Fruit fly (Drosophila melanogaster) whole organism, embryonic: ENCODE measurements around the gene CG46310.

Source experiments
- Aef1 ChIP-seq: fragments of 200-800 bp; sonication (Bioruptor generic); IDR thresholded peaks from 3 replicates; pipeline ENCODE4 v1.3.6; 2022; ENCODE audit warnings: missing biosample characterization, missing genetic modification characterization
- Atf3 ChIP-seq: fragments of 200-800 bp; sonication (Bioruptor generic); optimal IDR thresholded peaks from 3 replicates; lab custom pipeline; 2016; ENCODE audit warnings: missing biosample characterization, missing genetic modification characterization
- B-H1 ChIP-seq: fragments of 200-800 bp; sonication (Bioruptor generic); IDR thresholded peaks from 3 replicates; pipeline ENCODE4 v1.3.6; 2022; ENCODE audit warnings: missing biosample characterization, missing genetic modification characterization
- CG10431 ChIP-seq: fragments of 200-800 bp; sonication (Bioruptor generic); optimal IDR thresholded peaks from 3 replicates; lab custom pipeline; 2018; ENCODE audit warnings: missing biosample characterization, mild to moderate bottlenecking, missing genetic modification characterization
- CG11456 ChIP-seq: fragments of 200-800 bp; sonication (Bioruptor generic); IDR thresholded peaks from 3 replicates; pipeline ENCODE4 v1.3.6; 2022; ENCODE audit warnings: missing biosample characterization, missing genetic modification characterization
- CG11695 ChIP-seq: fragments of 200-800 bp; sonication (Bioruptor generic); IDR thresholded peaks from 3 replicates; pipeline ENCODE4 v1.3.6; 2022; ENCODE audit warnings: missing biosample characterization, missing genetic modification characterization
- CG12104 ChIP-seq: fragments of 200-800 bp; sonication (Bioruptor generic); optimal IDR thresholded peaks from 3 replicates; lab custom pipeline; 2016; ENCODE audit warnings: missing biosample characterization, missing genetic modification characterization
- CG12391 ChIP-seq: fragments of 200-800 bp; sonication (Bioruptor generic); optimal IDR thresholded peaks from 3 replicates; lab custom pipeline; 2018; ENCODE audit warnings: missing biosample characterization, mild to moderate bottlenecking, missing genetic modification characterization, moderate library complexity
- CG13287 ChIP-seq: fragments of 200-800 bp; sonication (Bioruptor generic); IDR thresholded peaks from 2 replicates; pipeline ENCODE4 v1.3.6; 2022; ENCODE audit warnings: missing biosample characterization, missing genetic modification characterization; ENCODE audit not compliant: partially characterized antibody
- CG14014 ChIP-seq: fragments of 200-800 bp; sonication (Bioruptor generic); IDR thresholded peaks from 2 replicates; pipeline ENCODE4 v1.3.6; 2022; ENCODE audit warnings: missing biosample characterization, missing genetic modification characterization
- CG17829 ChIP-seq: fragments of 200-800 bp; optimal IDR thresholded peaks from 2 replicates; lab custom pipeline; 2019; ENCODE audit warnings: missing biosample characterization, mild to moderate bottlenecking, missing genetic modification characterization, moderate library complexity
- CG17912 ChIP-seq: fragments of 200-800 bp; sonication (Bioruptor generic); optimal IDR thresholded peaks from 2 replicates; lab custom pipeline; 2018; ENCODE audit warnings: missing biosample characterization, mild to moderate bottlenecking, missing genetic modification characterization
- CG31388 ChIP-seq: fragments of 200-800 bp; sonication (Bioruptor generic); optimal IDR thresholded peaks from 2 replicates; lab custom pipeline; 2016; ENCODE audit warnings: missing biosample characterization, missing genetic modification characterization
- CG4730 ChIP-seq: fragments of 200-800 bp; sonication (Bioruptor generic); IDR thresholded peaks from 2 replicates; pipeline ENCODE4 v1.3.6; 2022; ENCODE audit warnings: missing biosample characterization, missing genetic modification characterization
- CG7556 ChIP-seq: fragments of 200-800 bp; sonication (Bioruptor generic); optimal IDR thresholded peaks from 2 replicates; lab custom pipeline; 2017; ENCODE audit warnings: missing biosample characterization, mild to moderate bottlenecking, missing genetic modification characterization
- CG9876 ChIP-seq: fragments of 200-800 bp; sonication (Bioruptor generic); optimal IDR thresholded peaks from 2 replicates; lab custom pipeline; 2016; ENCODE audit warnings: missing biosample characterization, missing genetic modification characterization
- CG9932 ChIP-seq: fragments of 200-800 bp; sonication (Bioruptor generic); IDR thresholded peaks from 2 replicates; pipeline ENCODE4 v1.3.6; 2022; ENCODE audit warnings: missing biosample characterization, missing genetic modification characterization
- CrebB ChIP-seq: fragments of 200-800 bp; sonication (Bioruptor generic); optimal IDR thresholded peaks from 3 replicates; lab custom pipeline; 2018; ENCODE audit warnings: missing biosample characterization, mild to moderate bottlenecking, missing genetic modification characterization
- Dbx ChIP-seq: fragments of 200-800 bp; sonication (Bioruptor generic); IDR thresholded peaks from 3 replicates; pipeline ENCODE4 v1.3.6; 2022; ENCODE audit warnings: missing biosample characterization, missing genetic modification characterization
- Dip2 ChIP-seq: fragments of 200-800 bp; sonication (Bioruptor generic); IDR thresholded peaks from 2 replicates; pipeline ENCODE4 v1.3.6; 2022; ENCODE audit warnings: missing biosample characterization, missing genetic modification characterization
- Doc3 ChIP-seq: fragments of 200-800 bp; sonication (Bioruptor generic); IDR thresholded peaks from 3 replicates; pipeline ENCODE4 v1.3.6; 2022; ENCODE audit warnings: missing biosample characterization, missing genetic modification characterization; ENCODE audit not compliant: partially characterized antibody
- Dref ChIP-seq: fragments of 200-800 bp; sonication (Bioruptor generic); IDR thresholded peaks from 2 replicates; pipeline ENCODE4 v1.3.6; 2022; ENCODE audit warnings: missing biosample characterization, missing genetic modification characterization
- E2f1 ChIP-seq: fragments of 200-800 bp; sonication (Bioruptor generic); IDR thresholded peaks from 2 replicates; pipeline ENCODE4 v1.3.6; 2022; ENCODE audit warnings: missing biosample characterization, missing genetic modification characterization
- HLH3B ChIP-seq: fragments of 200-800 bp; sonication (Bioruptor generic); IDR thresholded peaks from 2 replicates; pipeline ENCODE4 v1.3.6; 2022; ENCODE audit warnings: missing biosample characterization, missing genetic modification characterization
- Hand ChIP-seq: fragments of 200-800 bp; sonication (Bioruptor generic); optimal IDR thresholded peaks from 2 replicates; lab custom pipeline; 2017; ENCODE audit warnings: mild to moderate bottlenecking, missing biosample characterization, missing genetic modification reagents, missing genetic modification characterization
- Hr3 ChIP-seq: fragments of 200-800 bp; sonication (Bioruptor generic); optimal IDR thresholded peaks from 3 replicates; lab custom pipeline; 2016; ENCODE audit warnings: missing biosample characterization, missing genetic modification characterization
- Hr51 ChIP-seq, 2 experiments: fragments of 200-800 bp; sonication (Bioruptor generic); optimal IDR thresholded peaks; 2 replicates in 1 of 2; 3 replicates in 1 of 2; lab custom pipeline; 2016 to 2018; ENCODE audit warnings: missing biosample characterization in 2 of 2, missing genetic modification characterization in 2 of 2, mild to moderate bottlenecking in 1 of 2, moderate library complexity in 1 of 2
- Hr78 ChIP-seq, 2 experiments: fragments of 200-800 bp in 1 of 2; fragments of >200 bp in 1 of 2; sonication (Bioruptor generic) in 1 of 2; optimal IDR thresholded peaks; 2 replicates each; lab custom pipeline; 2017 to 2019; ENCODE audit warnings: missing biosample characterization in 2 of 2, missing genetic modification characterization in 2 of 2, mild to moderate bottlenecking in 1 of 2, moderate library complexity in 1 of 2
- Nf-YC ChIP-seq: fragments of 200-800 bp; optimal IDR thresholded peaks from 3 replicates; lab custom pipeline; 2019; ENCODE audit warnings: missing biosample characterization, mild to moderate bottlenecking, missing genetic modification characterization, moderate library complexity
- Rfx ChIP-seq: fragments of 200-800 bp; sonication (Bioruptor generic); IDR thresholded peaks from 2 replicates; pipeline ENCODE4 v1.3.6; 2022; ENCODE audit warnings: missing biosample characterization, missing genetic modification characterization
- Spps ChIP-seq: fragments of 200-800 bp; sonication (Bioruptor generic); optimal IDR thresholded peaks from 2 replicates; lab custom pipeline; 2018; ENCODE audit warnings: missing biosample characterization, mild to moderate bottlenecking, missing genetic modification characterization
- abd-A ChIP-seq: fragments of 200-800 bp; sonication (Bioruptor generic); optimal IDR thresholded peaks from 3 replicates; lab custom pipeline; 2019; ENCODE audit warnings: missing biosample characterization, mild to moderate bottlenecking, missing genetic modification characterization, moderate library complexity
- al ChIP-seq: fragments of 200-800 bp; sonication (Bioruptor generic); IDR thresholded peaks from 2 replicates; pipeline ENCODE4 v1.3.6; 2022; ENCODE audit warnings: missing biosample characterization, missing genetic modification characterization
- bab2 ChIP-seq: fragments of 200-800 bp; sonication (Bioruptor generic); optimal IDR thresholded peaks from 2 replicates; lab custom pipeline; 2016; ENCODE audit warnings: missing biosample characterization, missing genetic modification characterization
- dm ChIP-seq: fragments of 200-800 bp; sonication (Bioruptor generic); optimal IDR thresholded peaks from 3 replicates; lab custom pipeline; 2016; ENCODE audit warnings: missing biosample characterization, missing genetic modification characterization
- eyg ChIP-seq: fragments of 200-800 bp; sonication (Bioruptor generic); optimal IDR thresholded peaks from 3 replicates; lab custom pipeline; 2016; ENCODE audit warnings: missing biosample characterization, missing genetic modification characterization
- fd64A ChIP-seq: fragments of 200-800 bp; sonication (Bioruptor generic); optimal IDR thresholded peaks from 3 replicates; lab custom pipeline; 2018; ENCODE audit warnings: missing biosample characterization, mild to moderate bottlenecking, missing genetic modification characterization
- gcm ChIP-seq: fragments of 200-800 bp; sonication (Bioruptor generic); optimal IDR thresholded peaks from 2 replicates; lab custom pipeline; 2019; ENCODE audit warnings: missing biosample characterization, mild to moderate bottlenecking, missing genetic modification characterization, moderate library complexity
- gfzf ChIP-seq: fragments of 200-800 bp; sonication (Bioruptor generic); optimal IDR thresholded peaks from 2 replicates; lab custom pipeline; 2016; ENCODE audit warnings: missing biosample characterization, mild to moderate bottlenecking, missing genetic modification characterization, moderate library complexity
- hkb ChIP-seq, 2 experiments: fragments of 200-800 bp in 1 of 2; fragments of >200 bp in 1 of 2; sonication (Bioruptor generic) in 1 of 2; IDR thresholded peaks in 1 of 2; optimal IDR thresholded peaks in 1 of 2; 2 replicates each; pipeline versions ENCODE4 v1.3.6 to Lab custom; 2017 to 2022; ENCODE audit warnings: missing biosample characterization in 1 of 2, missing genetic modification characterization in 1 of 2
- insv ChIP-seq, 2 experiments: fragments of 200-800 bp; sonication (Bioruptor generic); optimal IDR thresholded peaks; 3 replicates each; lab custom pipeline; 2016 to 2018; ENCODE audit warnings: missing biosample characterization in 2 of 2, missing genetic modification characterization in 2 of 2
- jumu ChIP-seq: fragments of 200-800 bp; sonication (Bioruptor generic); optimal IDR thresholded peaks from 3 replicates; lab custom pipeline; 2016; ENCODE audit warnings: missing biosample characterization, missing genetic modification characterization
- mld ChIP-seq: fragments of 200-800 bp; sonication (Bioruptor generic); IDR thresholded peaks from 3 replicates; pipeline ENCODE4 v1.3.6; 2022; ENCODE audit warnings: missing biosample characterization, missing genetic modification characterization; ENCODE audit not compliant: partially characterized antibody
- pita ChIP-seq: fragments of 200-800 bp; sonication (Bioruptor generic); optimal IDR thresholded peaks from 2 replicates; lab custom pipeline; 2017; ENCODE audit warnings: missing biosample characterization, mild to moderate bottlenecking, missing genetic modification characterization
- psq ChIP-seq: fragments of 200-800 bp; sonication (Bioruptor generic); optimal IDR thresholded peaks from 2 replicates; lab custom pipeline; 2017; ENCODE audit warnings: missing biosample characterization, missing genetic modification characterization
- so ChIP-seq: fragments of 200-800 bp; sonication (Bioruptor generic); IDR thresholded peaks from 3 replicates; pipeline ENCODE4 v1.3.6; 2022; ENCODE audit warnings: missing biosample characterization, missing genetic modification characterization
- vvl ChIP-seq: fragments of 200-800 bp; sonication (Bioruptor generic); IDR thresholded peaks from 2 replicates; pipeline ENCODE4 v1.3.6; 2022; ENCODE audit warnings: missing biosample characterization, missing genetic modification characterization

Gene CG46310

dm6 chr3R:23164134-23164533, 9.5 kb upstream of the CG46310 start:
- TF ChIP-seq gfzf (GFP tag; lab: Kevin White, UChicago) (no peak), CG31388 (GFP tag; lab: Kevin White, UChicago) (no peak), CG12391 (tag; lab: Kevin White, UChicago) (no peak)

- TF ChIP-seq CG10431 (GFP tag; lab: Kevin White, UChicago) (no peak), CG4730 (GFP tag; lab: Robert Waterston, UW) (no peak), Nf-YC (tag; lab: Kevin White, UChicago) (no peak), Dbx (GFP tag; lab: Robert Waterston, UW) (no peak), B-H1 (GFP tag; lab: Robert Waterston, UW) (no peak), CG13287 (no peak), vvl (GFP tag; lab: Robert Waterston, UW) (no peak), so (GFP tag; lab: Robert Waterston, UW) (no peak), CG11695 (GFP tag; lab: Robert Waterston, UW) (no peak), CG17829 (no peak), dm (GFP tag; lab: Kevin White, UChicago) (no peak), Dip2 (GFP tag; lab: Robert Waterston, UW) (no peak), Rfx (GFP tag; lab: Robert Waterston, UW) (no peak), CG9876 (GFP tag; lab: Kevin White, UChicago) (no peak), Hand (GFP tag; lab: Kevin White, UChicago) (no peak), Dref (GFP tag; lab: Robert Waterston, UW) (no peak), al (GFP tag; lab: Robert Waterston, UW) (no peak), Doc3 (GFP tag; lab: Robert Waterston, UW) (no peak), jumu (GFP tag; lab: Kevin White, UChicago) (no peak)
Observed at dm6 chr3R:23164630-23165029, 9.0 kb upstream of the CG46310 start.

- TF ChIP-seq CG11456 (GFP tag; lab: Robert Waterston, UW) (0 out of 3 replicates have a peak, but pooled peaks have one; percentile 28), HLH3B (GFP tag; lab: Robert Waterston, UW) (peak; percentile 32; the same call in 1 of the 2 replicates), Hr78 (GFP tag; optimal IDR thresholded peaks at IDR 0.05; lab: Kevin White, UChicago) (no peak), Spps (tag; lab: Kevin White, UChicago) (no peak), Hr51 (GFP tag; optimal IDR thresholded peaks at IDR 0.05; lab: Kevin White, UChicago) (no peak), fd64A (GFP tag; lab: Kevin White, UChicago) (no peak), CG7556 (GFP tag; lab: Kevin White, UChicago) (no peak), eyg (GFP tag; lab: Kevin White, UChicago) (no peak), hkb (optimal IDR thresholded peaks at IDR 0.05; lab: Kevin White, UChicago) (no peak), hkb (GFP tag; IDR thresholded peaks at IDR 0.05; lab: Robert Waterston, UW) (no peak), Atf3 (GFP tag; lab: Kevin White, UChicago) (no peak), CG17912 (GFP tag; lab: Kevin White, UChicago) (no peak), psq (GFP tag; lab: Kevin White, UChicago) (no peak), mld (GFP tag; lab: Robert Waterston, UW) (no peak), CG9932 (GFP tag; lab: Robert Waterston, UW) (peak; percentile 31; the same call in 1 of the 2 replicates), CG14014 (GFP tag; lab: Robert Waterston, UW) (no peak), CG12104 (no peak), abd-A (tag; lab: Kevin White, UChicago) (no peak), gcm (no peak), pita (no peak), Dip2 (GFP tag; lab: Robert Waterston, UW) (no peak), Aef1 (peak; percentile 19; the same call in 1 of the 3 replicates), bab2 (GFP tag; lab: Kevin White, UChicago) (no peak), E2f1 (GFP tag; lab: Robert Waterston, UW) (0 out of 2 replicates have a peak, but pooled peaks have one; percentile 44), insv (GFP tag; optimal IDR thresholded peaks at IDR 0.05; lab: Kevin White, UChicago) (no peak), CrebB (tag; lab: Kevin White, UChicago) (no peak), Hr3 (GFP tag; lab: Kevin White, UChicago) (no peak)
Observed at dm6 chr3R:23167507-23168324, 6.0 kb upstream of the CG46310 start, which contains the start of gene Irk1. TSS of gene Irk1 (plus strand) at chr3R:23168317.
